Fruit fly (Drosophila melanogaster) S2 (cell line): ENCODE measurements around the gene Mnat9.

Experiments
- CG8478 ChIP-seq: fragments of >200 bp; optimal IDR thresholded peaks from 2 replicates; lab custom pipeline; 2018
- CTCF ChIP-seq, 2 experiments: fragments of >200 bp; optimal IDR thresholded peaks; 2 replicates each; lab custom pipeline; 2018

DNA sequence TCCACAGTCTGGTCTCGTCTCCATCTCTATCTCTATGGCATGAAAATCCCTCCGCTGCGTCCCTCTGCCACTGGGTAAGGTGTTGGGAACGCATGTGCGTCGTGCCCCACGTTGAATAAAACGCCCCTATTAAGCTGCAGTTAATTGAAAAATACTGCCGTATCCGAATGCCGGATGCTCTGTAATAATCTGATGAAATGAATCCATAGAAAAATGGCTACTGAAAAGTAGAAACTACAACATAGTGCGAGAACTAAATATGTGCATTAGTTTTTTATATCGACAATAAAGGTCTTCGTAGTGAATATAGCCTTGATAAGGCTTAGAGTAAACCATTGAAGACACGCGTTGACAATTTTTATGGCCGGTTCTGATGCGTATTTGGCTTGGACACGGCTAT, 49.2 kb downstream of the Mnat9 start:
- no peak for TF ChIP-seq CTCF (optimal IDR thresholded peaks at IDR 0.05; lab: Kevin White, UChicago)
- no peak for TF ChIP-seq CG8478 (lab: Kevin White, UChicago)
